Worm (Caenorhabditis elegans) whole organism, L3 larva: ENCODE measurements around the gene T28C6.10.

Source experiments
- R02D3.7 ChIP-seq: fragments of 150-350 bp; optimal IDR thresholded peaks from 2 replicates; lab custom pipeline; 2014; ENCODE audit warnings: missing biosample characterization, missing genetic modification characterization
- ZK546.5 ChIP-seq: sonication (generic microtip); optimal IDR thresholded peaks from 2 replicates; lab custom pipeline; 2017; ENCODE audit warnings: missing biosample characterization, missing genetic modification characterization
- ama-1 ChIP-seq: fragments of 150-350 bp; optimal IDR thresholded peaks from 2 replicates; lab custom pipeline; 2018
- ceh-28 ChIP-seq: fragments of 150-350 bp; optimal IDR thresholded peaks from 2 replicates; lab custom pipeline; 2014; ENCODE audit warnings: missing biosample characterization, missing genetic modification reagents, missing genetic modification characterization
- ceh-9 ChIP-seq: sonication (generic microtip); optimal IDR thresholded peaks from 2 replicates; lab custom pipeline; 2018; ENCODE audit warnings: missing biosample characterization, missing genetic modification characterization
- elt-1 ChIP-seq: fragments of 150-350 bp; optimal IDR thresholded peaks from 2 replicates; lab custom pipeline; 2014; ENCODE audit warnings: missing biosample characterization, missing genetic modification characterization
- elt-2 ChIP-seq: sonication (generic microtip); optimal IDR thresholded peaks from 2 replicates; lab custom pipeline; 2016; ENCODE audit warnings: missing genetic modification reagents, mild to moderate bottlenecking, missing genetic modification characterization, missing compliant biosample characterization
- elt-3 ChIP-seq, 3 experiments: fragments of 150-350 bp in 1 of 3; sonication (generic microtip) in 2 of 3; optimal IDR thresholded peaks; 2 replicates in 2 of 3; 4 replicates in 1 of 3; lab custom pipeline; 2014 to 2017; ENCODE audit warnings: missing biosample characterization in 3 of 3, missing genetic modification characterization in 3 of 3
- eor-1 ChIP-seq, 2 experiments: fragments of 150-350 bp; optimal IDR thresholded peaks; 2 replicates each; lab custom pipeline; 2014 to 2018; ENCODE audit warnings: missing biosample characterization in 2 of 2, missing genetic modification characterization in 2 of 2
- fkh-2 ChIP-seq: fragments of 150-350 bp; optimal IDR thresholded peaks from 2 replicates; lab custom pipeline; 2014; ENCODE audit warnings: missing biosample characterization, missing genetic modification reagents, missing genetic modification characterization
- fos-1 ChIP-seq: fragments of 150-350 bp; optimal IDR thresholded peaks from 2 replicates; lab custom pipeline; 2014; ENCODE audit warnings: missing biosample characterization, missing genetic modification characterization
- hmg-11 ChIP-seq: sonication (generic microtip); optimal IDR thresholded peaks from 2 replicates; lab custom pipeline; 2016; ENCODE audit warnings: missing genetic modification characterization, missing compliant biosample characterization
- jun-1 ChIP-seq: fragments of 150-350 bp; optimal IDR thresholded peaks from 2 replicates; lab custom pipeline; 2014; ENCODE audit warnings: missing biosample characterization, missing genetic modification reagents, missing genetic modification characterization
- lin-15B ChIP-seq: fragments of 150-350 bp; optimal IDR thresholded peaks from 2 replicates; lab custom pipeline; 2014; ENCODE audit warnings: missing biosample characterization, missing genetic modification characterization
- lin-39 ChIP-seq: fragments of 150-350 bp; optimal IDR thresholded peaks from 2 replicates; lab custom pipeline; 2018; ENCODE audit warnings: missing biosample characterization, missing genetic modification reagents, missing genetic modification characterization
- lsy-12 ChIP-seq: sonication (generic microtip); optimal IDR thresholded peaks from 2 replicates; lab custom pipeline; 2016; ENCODE audit warnings: mild to moderate bottlenecking, missing genetic modification characterization, missing compliant biosample characterization
- mdl-1 ChIP-seq: fragments of 150-350 bp; optimal IDR thresholded peaks from 2 replicates; lab custom pipeline; 2014; ENCODE audit warnings: missing biosample characterization, missing genetic modification characterization
- mml-1 ChIP-seq: fragments of 150-350 bp; sonication (generic microtip); optimal IDR thresholded peaks from 3 replicates; lab custom pipeline; 2014; ENCODE audit warnings: missing biosample characterization, missing genetic modification characterization
- nfya-1 ChIP-seq: sonication (generic microtip); optimal IDR thresholded peaks from 2 replicates; lab custom pipeline; 2017; ENCODE audit warnings: missing genetic modification characterization, mild to moderate bottlenecking, missing compliant biosample characterization, antibody characterized with exemption, moderate library complexity; ENCODE audit not compliant: insufficient read depth
- nhr-11 ChIP-seq: fragments of 150-350 bp; optimal IDR thresholded peaks from 2 replicates; lab custom pipeline; 2014; ENCODE audit warnings: missing biosample characterization, missing genetic modification characterization
- nhr-12 ChIP-seq: fragments of 150-350 bp; optimal IDR thresholded peaks from 2 replicates; lab custom pipeline; 2014; ENCODE audit warnings: missing biosample characterization, missing genetic modification characterization
- nhr-23 ChIP-seq: fragments of 150-350 bp; optimal IDR thresholded peaks from 2 replicates; lab custom pipeline; 2014; ENCODE audit warnings: missing biosample characterization, missing genetic modification reagents, missing genetic modification characterization
- nhr-25 ChIP-seq: sonication (generic microtip); optimal IDR thresholded peaks from 2 replicates; lab custom pipeline; 2017; ENCODE audit warnings: missing biosample characterization, missing genetic modification characterization
- nhr-28 ChIP-seq: fragments of 150-350 bp; optimal IDR thresholded peaks from 2 replicates; lab custom pipeline; 2014; ENCODE audit warnings: missing biosample characterization, missing genetic modification characterization
- nhr-43 ChIP-seq: sonication (generic microtip); optimal IDR thresholded peaks from 2 replicates; lab custom pipeline; 2016; ENCODE audit warnings: mild to moderate bottlenecking, missing genetic modification characterization, missing compliant biosample characterization; ENCODE audit not compliant: poor library complexity, severe bottlenecking
- nhr-76 ChIP-seq: fragments of 150-350 bp; sonication (generic microtip); optimal IDR thresholded peaks from 5 replicates; lab custom pipeline; 2014; ENCODE audit warnings: missing biosample characterization, missing genetic modification characterization
- pqm-1 ChIP-seq: fragments of 150-350 bp; optimal IDR thresholded peaks from 2 replicates; lab custom pipeline; 2017; ENCODE audit warnings: missing biosample characterization, missing genetic modification characterization, inconsistent platforms
- snpc-4 ChIP-seq: fragments of 150-350 bp; optimal IDR thresholded peaks from 2 replicates; lab custom pipeline; 2014; ENCODE audit warnings: missing biosample characterization, missing genetic modification characterization
- tbx-2 ChIP-seq: sonication (generic microtip); optimal IDR thresholded peaks from 2 replicates; lab custom pipeline; 2016; ENCODE audit warnings: mild to moderate bottlenecking, missing genetic modification characterization, missing compliant biosample characterization
- unc-62 ChIP-seq: fragments of 150-350 bp; sonication (generic microtip); optimal IDR thresholded peaks from 4 replicates; lab custom pipeline; 2014; ENCODE audit warnings: missing biosample characterization, missing genetic modification reagents, missing genetic modification characterization
- zag-1 ChIP-seq: fragments of 150-350 bp; optimal IDR thresholded peaks from 2 replicates; lab custom pipeline; 2014; ENCODE audit warnings: missing biosample characterization, missing genetic modification characterization
- ztf-4 ChIP-seq: fragments of 150-350 bp; optimal IDR thresholded peaks from 2 replicates; lab custom pipeline; 2014; ENCODE audit warnings: missing biosample characterization, missing genetic modification characterization

The T28C6.10 gene

ce11 chrIV:8819471-8819870 lies 1.7 kb downstream of the T28C6.10 start:
- TF ChIP-seq pqm-1 (tag; lab: Kevin White, UChicago) (no peak), eor-1 (tag; optimal IDR thresholded peaks at IDR 0.05; lab: Kevin White, UChicago) (no peak), tbx-2 (tag; lab: Kevin White, UChicago) (no peak), mdl-1 (tag; lab: Kevin White, UChicago) (no peak), jun-1 (tag; lab: Kevin White, UChicago) (no peak), lin-15B (tag; lab: Kevin White, UChicago) (no peak)

DNA sequence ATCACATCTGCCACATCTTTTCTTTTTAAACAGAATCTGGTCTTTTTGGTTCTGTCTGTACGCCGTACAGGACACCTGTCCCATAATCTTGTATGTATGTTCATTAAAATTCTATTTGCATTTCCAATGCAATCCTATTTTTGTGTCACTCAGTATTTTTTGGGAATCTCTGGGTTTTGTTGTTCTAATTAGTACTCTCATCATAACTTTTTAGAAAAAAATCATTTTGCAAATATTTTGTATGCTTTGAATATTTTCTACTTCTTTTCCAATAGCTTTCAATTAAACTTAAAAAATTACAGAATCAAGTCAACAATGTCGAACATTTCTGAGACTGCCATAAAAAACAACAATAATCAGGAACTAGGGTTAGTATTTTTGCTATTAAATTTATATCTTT lies 2.3 kb downstream of the T28C6.10 start, which contains the start of gene T28C6.3:
Gene T28C6.3, plus strand, starts transcription at position 301 of the 400 bp plus-strand sequence.
- TF ChIP-seq nhr-23, result no peak
- no peak for TF ChIP-seq nfya-1 (tag; lab: Kevin White, UChicago)
- TF ChIP-seq pqm-1 (tag; lab: Kevin White, UChicago), result no peak
- TF ChIP-seq mml-1 (tag; lab: Kevin White, UChicago), result no peak

DNA sequence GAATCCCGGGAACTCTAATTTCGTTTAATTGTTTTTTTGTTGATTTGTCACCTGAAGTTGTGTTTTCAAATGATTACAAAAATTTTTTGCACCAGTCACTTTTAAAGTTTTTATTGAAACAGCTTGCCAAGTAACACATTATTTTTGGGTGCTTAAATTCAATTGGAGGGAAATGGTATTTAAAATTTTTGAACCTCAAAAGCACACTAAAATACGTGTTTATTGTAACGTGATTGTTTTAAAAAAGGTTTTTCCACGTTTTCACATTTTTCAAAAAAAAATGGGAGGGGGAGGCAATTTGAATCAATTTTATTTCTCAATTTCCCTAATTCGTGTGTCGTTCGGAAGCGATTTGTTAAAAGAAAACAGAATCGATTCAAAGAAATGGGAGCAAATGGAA lies 3.4 kb downstream of the T28C6.10 start, which contains the start of gene T28C6.5:
Gene T28C6.5, plus strand, starts transcription at position 301 of the 400 bp plus-strand sequence.
- TF ChIP-seq ama-1 (lab: Kevin White, UChicago) (no peak), elt-3 (tag; optimal IDR thresholded peaks at IDR 0.05; lab: Kevin White, UChicago) (no peak), fkh-2 (tag; lab: Kevin White, UChicago) (no peak), ZK546.5 (tag; lab: Kevin White, UChicago) (no peak), unc-62 (GFP tag; lab: Kevin White, UChicago) (no peak), elt-1 (tag; lab: Kevin White, UChicago) (no peak), nhr-28 (tag; lab: Kevin White, UChicago) (no peak), nhr-12 (tag; lab: Kevin White, UChicago) (no peak), lin-39 (no peak), nhr-25 (tag; lab: Kevin White, UChicago) (no peak), nhr-11 (tag; lab: Kevin White, UChicago) (no peak), nhr-43 (tag; lab: Kevin White, UChicago) (no peak), hmg-11 (tag; lab: Kevin White, UChicago) (no peak), elt-2 (tag; lab: Kevin White, UChicago) (no peak), zag-1 (tag; lab: Kevin White, UChicago) (no peak), mdl-1 (tag; lab: Kevin White, UChicago) (no peak), snpc-4 (tag; lab: Kevin White, UChicago) (no peak)

DNA sequence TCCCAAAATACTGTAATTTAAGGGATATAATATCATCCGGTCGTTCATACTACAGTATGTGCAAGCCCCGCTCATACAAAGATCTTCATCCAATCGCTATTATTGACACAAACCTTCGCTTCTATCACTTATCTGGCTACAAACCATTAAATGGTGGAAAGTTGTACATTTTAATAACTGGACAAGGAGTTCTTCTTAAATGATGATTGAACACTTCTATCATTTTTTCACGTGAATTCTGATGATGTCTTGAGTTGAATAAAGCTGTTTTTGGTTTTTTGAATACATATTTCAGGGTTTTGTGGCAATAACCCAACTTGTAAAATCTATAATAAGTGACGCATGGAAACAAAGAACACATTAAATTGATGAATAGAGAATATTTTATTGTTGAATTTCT lies 4.9 kb downstream of the T28C6.10 start:
- peak; percentile 1 for TF ChIP-seq elt-1 (tag; lab: Kevin White, UChicago)
- peak in 1 of 3 experiments; percentile 64 for TF ChIP-seq elt-3 (tag; optimal IDR thresholded peaks at IDR 0.05; lab: Kevin White, UChicago)
- no peak for TF ChIP-seq zag-1 (tag; lab: Kevin White, UChicago)
- TF ChIP-seq nhr-23, result peak; percentile 0
- TF ChIP-seq fos-1 (tag; lab: Kevin White, UChicago), result no peak
- no peak for TF ChIP-seq nhr-11 (tag; lab: Kevin White, UChicago)
- TF ChIP-seq ama-1 (lab: Kevin White, UChicago), result no peak
- peak; percentile 63 for TF ChIP-seq nhr-43 (tag; lab: Kevin White, UChicago)
- no peak for TF ChIP-seq ztf-4 (tag; lab: Kevin White, UChicago)
- TF ChIP-seq lin-15B (tag; lab: Kevin White, UChicago), result no peak
- TF ChIP-seq ceh-9 (tag; lab: Kevin White, UChicago), result no peak
- peak; percentile 79 for TF ChIP-seq nhr-25 (tag; lab: Kevin White, UChicago)
- TF ChIP-seq mml-1 (tag; lab: Kevin White, UChicago), result no peak
- TF ChIP-seq nfya-1 (tag; lab: Kevin White, UChicago), result peak; percentile 20
- TF ChIP-seq ceh-28, result peak; percentile 23
- peak; percentile 45 for TF ChIP-seq R02D3.7 (tag; lab: Kevin White, UChicago)
- TF ChIP-seq lsy-12 (tag; lab: Kevin White, UChicago), result no peak
- no peak for TF ChIP-seq nhr-76
- no peak for TF ChIP-seq ZK546.5 (tag; lab: Kevin White, UChicago)
